Worm (Caenorhabditis elegans) whole organism, late embryonic: ENCODE data around the gene Y62F5A.12.
A peak's percentile ranks its signal among the peaks of the same experiment; 100 is the strongest.

Experiments used
- C08G9.2 ChIP-seq: sonication (generic microtip); optimal IDR thresholded peaks from 2 replicates; lab custom pipeline; 2016; ENCODE audit warnings: mild to moderate bottlenecking, missing genetic modification characterization, moderate library complexity, missing compliant biosample characterization
- K02D7.2 ChIP-seq: sonication (generic microtip); optimal IDR thresholded peaks from 2 replicates; lab custom pipeline; 2017; ENCODE audit warnings: mild to moderate bottlenecking, missing genetic modification characterization, missing compliant biosample characterization
- K09A11.1 ChIP-seq: sonication (generic microtip); optimal IDR thresholded peaks from 2 replicates; lab custom pipeline; 2017; ENCODE audit warnings: antibody characterized with exemption, mild to moderate bottlenecking, missing genetic modification characterization, missing compliant biosample characterization; ENCODE audit not compliant: insufficient read depth
- T23F11.4 ChIP-seq: fragments of 200-800 bp; sonication (Bioruptor generic); optimal IDR thresholded peaks from 2 replicates; lab custom pipeline; 2018; ENCODE audit warnings: mild to moderate bottlenecking, missing genetic modification characterization, missing compliant biosample characterization
- ama-1 ChIP-seq: fragments of 150-350 bp; optimal IDR thresholded peaks from 2 replicates; lab custom pipeline; 2014
- ceh-18 ChIP-seq: sonication (generic microtip); optimal IDR thresholded peaks from 2 replicates; lab custom pipeline; 2016; ENCODE audit warnings: missing genetic modification characterization, missing compliant biosample characterization
- ceh-24 ChIP-seq: sonication (generic microtip); optimal IDR thresholded peaks from 2 replicates; lab custom pipeline; 2016; ENCODE audit warnings: mild to moderate bottlenecking, missing genetic modification characterization, missing compliant biosample characterization
- ceh-31 ChIP-seq: sonication (generic microtip); optimal IDR thresholded peaks from 2 replicates; lab custom pipeline; 2016; ENCODE audit warnings: missing genetic modification characterization, missing compliant biosample characterization
- ceh-34 ChIP-seq: sonication (generic microtip); optimal IDR thresholded peaks from 2 replicates; lab custom pipeline; 2016; ENCODE audit warnings: mild to moderate bottlenecking, missing genetic modification characterization, missing compliant biosample characterization
- ceh-6 ChIP-seq: fragments of 200-800 bp; sonication (Bioruptor generic); optimal IDR thresholded peaks from 2 replicates; lab custom pipeline; 2018; ENCODE audit warnings: mild to moderate bottlenecking, missing genetic modification characterization, missing compliant biosample characterization
- ceh-9 ChIP-seq: sonication (generic microtip); optimal IDR thresholded peaks from 2 replicates; lab custom pipeline; 2016; ENCODE audit warnings: mild to moderate bottlenecking, missing genetic modification characterization, inconsistent platforms, missing compliant biosample characterization
- che-1 ChIP-seq: sonication (generic microtip); optimal IDR thresholded peaks from 2 replicates; lab custom pipeline; 2016; ENCODE audit warnings: mild to moderate bottlenecking, missing genetic modification characterization, missing compliant biosample characterization
- dve-1 ChIP-seq: sonication (generic microtip); optimal IDR thresholded peaks from 2 replicates; lab custom pipeline; 2017; ENCODE audit warnings: antibody characterized with exemption, mild to moderate bottlenecking, missing genetic modification characterization, missing compliant biosample characterization
- elt-2 ChIP-seq: sonication (generic microtip); optimal IDR thresholded peaks from 2 replicates; lab custom pipeline; 2016; ENCODE audit warnings: missing genetic modification reagents, missing genetic modification characterization, missing compliant biosample characterization
- ets-4 ChIP-seq: sonication (generic microtip); optimal IDR thresholded peaks from 2 replicates; lab custom pipeline; 2016; ENCODE audit warnings: missing genetic modification characterization, missing compliant biosample characterization
- eyg-1 ChIP-seq: sonication (generic microtip); optimal IDR thresholded peaks from 2 replicates; lab custom pipeline; 2016; ENCODE audit warnings: missing genotype, missing genetic modification characterization, missing compliant biosample characterization
- fax-1 ChIP-seq: sonication (generic microtip); optimal IDR thresholded peaks from 2 replicates; lab custom pipeline; 2016; ENCODE audit warnings: missing genotype, missing genetic modification characterization, missing compliant biosample characterization
- fkh-10 ChIP-seq: fragments of 150-350 bp; optimal IDR thresholded peaks from 2 replicates; lab custom pipeline; 2014; ENCODE audit warnings: missing biosample characterization, missing genetic modification reagents, missing genetic modification characterization
- fkh-6 ChIP-seq: sonication (generic microtip); optimal IDR thresholded peaks from 2 replicates; lab custom pipeline; 2016; ENCODE audit warnings: missing genetic modification characterization, missing compliant biosample characterization
- gmeb-2 ChIP-seq: sonication (generic microtip); optimal IDR thresholded peaks from 2 replicates; lab custom pipeline; 2016; ENCODE audit warnings: missing genetic modification characterization, inconsistent platforms, missing compliant biosample characterization
- hlh-15 ChIP-seq: sonication (generic microtip); optimal IDR thresholded peaks from 2 replicates; lab custom pipeline; 2016; ENCODE audit warnings: missing genetic modification characterization, missing compliant biosample characterization
- hlh-30 ChIP-seq: sonication (generic microtip); optimal IDR thresholded peaks from 2 replicates; lab custom pipeline; 2017; ENCODE audit warnings: antibody characterized with exemption, missing genetic modification characterization, missing compliant biosample characterization; ENCODE audit not compliant: insufficient read depth
- hlh-8 ChIP-seq: sonication (generic microtip); optimal IDR thresholded peaks from 2 replicates; lab custom pipeline; 2016; ENCODE audit warnings: missing genotype, missing genetic modification characterization, missing compliant biosample characterization
- madf-2 ChIP-seq: sonication (generic microtip); optimal IDR thresholded peaks from 2 replicates; lab custom pipeline; 2017; ENCODE audit warnings: missing genetic modification characterization, missing compliant biosample characterization
- pag-3 ChIP-seq: sonication (generic microtip); optimal IDR thresholded peaks from 2 replicates; lab custom pipeline; 2016; ENCODE audit warnings: missing compliant biosample characterization, missing genetic modification characterization, borderline replicate concordance
- ref-2 ChIP-seq: sonication (generic microtip); optimal IDR thresholded peaks from 2 replicates; lab custom pipeline; 2016; ENCODE audit warnings: missing genetic modification characterization, missing compliant biosample characterization
- sdc-2 ChIP-seq: sonication (generic microtip); optimal IDR thresholded peaks from 2 replicates; lab custom pipeline; 2016; ENCODE audit warnings: missing genotype, missing genetic modification characterization, missing compliant biosample characterization
- syd-9 ChIP-seq: sonication (generic microtip); optimal IDR thresholded peaks from 2 replicates; lab custom pipeline; 2016; ENCODE audit warnings: mild to moderate bottlenecking, missing genetic modification characterization, moderate library complexity, missing compliant biosample characterization
- tbx-2 ChIP-seq: sonication (generic microtip); optimal IDR thresholded peaks from 2 replicates; lab custom pipeline; 2016; ENCODE audit warnings: missing genetic modification characterization, missing compliant biosample characterization
- tbx-7 ChIP-seq: sonication (generic microtip); optimal IDR thresholded peaks from 2 replicates; lab custom pipeline; 2016; ENCODE audit warnings: missing genotype, missing genetic modification characterization, missing compliant biosample characterization
- ttx-3 ChIP-seq: sonication (generic microtip); optimal IDR thresholded peaks from 2 replicates; lab custom pipeline; 2016; ENCODE audit warnings: missing genetic modification reagents, missing genetic modification characterization, missing compliant biosample characterization
- unc-3 ChIP-seq, 2 experiments: fragments of 200-800 bp in 1 of 2; sonication (Bioruptor generic) in 1 of 2; sonication (generic microtip) in 1 of 2; conservative IDR thresholded peaks in 1 of 2; optimal IDR thresholded peaks in 1 of 2; 2 replicates each; pipeline versions ENCODE4 v1.3.6 to Lab custom; 2016 to 2022; ENCODE audit warnings: missing compliant biosample characterization in 2 of 2, missing genetic modification characterization in 2 of 2, missing genetic modification reagents in 1 of 2
- unc-55 ChIP-seq: sonication (generic microtip); optimal IDR thresholded peaks from 2 replicates; lab custom pipeline; 2017; ENCODE audit warnings: missing biosample characterization, missing genetic modification reagents, missing genetic modification characterization
- unc-86 ChIP-seq: sonication (generic microtip); optimal IDR thresholded peaks from 2 replicates; lab custom pipeline; 2016; ENCODE audit warnings: missing genetic modification characterization, missing compliant biosample characterization
- zip-5 ChIP-seq: sonication (generic microtip); optimal IDR thresholded peaks from 2 replicates; lab custom pipeline; 2016; ENCODE audit warnings: missing genetic modification characterization, missing compliant biosample characterization
- ztf-16 ChIP-seq: sonication (generic microtip); optimal IDR thresholded peaks from 2 replicates; lab custom pipeline; 2017; ENCODE audit warnings: missing genetic modification characterization, missing compliant biosample characterization

The Y62F5A.12 gene

DNA sequence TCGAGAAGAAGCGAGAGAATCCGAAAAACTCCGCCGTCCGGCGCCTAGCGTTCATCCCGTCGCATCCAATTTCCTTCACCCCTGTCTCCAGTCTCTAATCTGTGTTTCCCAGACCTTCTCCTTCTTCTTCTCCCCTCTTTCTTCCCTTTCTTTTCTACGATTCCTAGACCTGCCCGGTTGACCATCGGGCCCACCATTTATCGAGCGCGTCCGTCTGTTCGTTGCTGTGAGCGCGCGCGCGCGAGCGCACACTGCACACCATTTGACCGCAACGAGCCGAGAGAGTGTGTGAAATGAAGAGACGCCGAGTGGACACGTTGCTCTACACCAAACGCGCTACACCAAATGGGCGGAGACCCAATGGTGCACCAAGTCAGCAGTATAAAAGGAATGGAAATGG, 2.8 kb upstream of the Y62F5A.12 start (continued):
- TF ChIP-seq ceh-34 (tag; lab: Kevin White, UChicago) (peak; percentile 78), ztf-16 (tag; lab: Kevin White, UChicago) (no peak), unc-86 (tag; lab: Kevin White, UChicago) (no peak), dve-1 (tag; lab: Kevin White, UChicago) (no peak), fkh-10 (GFP tag; lab: Kevin White, UChicago) (no peak), eyg-1 (tag; lab: Kevin White, UChicago) (peak; percentile 60), ceh-24 (tag; lab: Kevin White, UChicago) (no peak), ets-4 (tag; lab: Kevin White, UChicago) (no peak), hlh-15 (tag; lab: Kevin White, UChicago) (no peak), che-1 (no peak), K02D7.2 (no peak)

DNA sequence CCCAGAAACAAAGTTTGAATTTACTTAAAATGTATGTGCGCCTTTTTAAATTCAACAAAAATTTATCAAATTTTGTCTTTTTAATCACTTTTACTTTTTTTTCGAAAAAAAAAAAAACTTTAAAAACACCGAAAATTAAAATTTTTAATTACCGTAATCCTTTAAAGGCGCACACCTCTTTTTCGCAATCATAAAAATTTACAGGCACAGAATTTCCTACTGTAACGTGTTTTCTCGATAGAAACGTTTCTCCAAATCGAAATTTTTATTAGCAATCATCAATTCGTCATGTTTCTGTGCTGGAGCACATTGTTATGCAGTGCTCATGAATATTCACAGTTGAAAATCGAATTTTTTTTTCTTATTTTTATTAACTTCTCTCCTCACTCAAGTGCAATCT, 2.2 kb upstream of the Y62F5A.12 start:
- TF ChIP-seq pag-3 (no peak), ceh-18 (tag; lab: Kevin White, UChicago) (no peak), unc-3 (GFP tag; conservative IDR thresholded peaks at IDR 0.05; lab: Robert Waterston, UW) (no peak), unc-3 (tag; optimal IDR thresholded peaks at IDR 0.05; lab: Kevin White, UChicago) (no peak), ama-1 (lab: Kevin White, UChicago) (no peak)

DNA sequence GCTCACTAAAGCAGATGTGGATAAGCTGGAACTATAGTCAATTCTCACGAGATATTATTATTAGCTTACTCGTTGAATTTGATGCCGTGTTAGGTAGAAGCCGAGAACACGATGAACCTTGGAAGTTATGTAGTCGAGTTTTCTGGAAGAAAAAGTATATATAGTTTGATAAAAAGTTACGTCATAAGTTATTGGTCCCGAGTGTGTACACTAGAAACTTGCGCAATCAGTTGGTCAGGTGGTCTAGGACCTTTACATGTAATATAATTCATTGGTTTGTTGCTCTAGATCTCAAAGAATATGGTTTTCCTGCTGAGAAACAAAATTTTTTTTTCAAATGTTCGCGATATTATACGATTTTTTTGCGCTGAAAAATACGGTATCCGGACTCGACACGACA, 1.6 kb upstream of the Y62F5A.12 start:
- no peak for TF ChIP-seq hlh-8 (tag; lab: Kevin White, UChicago)
- peak; percentile 43 for TF ChIP-seq elt-2
- TF ChIP-seq, all 69 proteins: peak for 1

DNA sequence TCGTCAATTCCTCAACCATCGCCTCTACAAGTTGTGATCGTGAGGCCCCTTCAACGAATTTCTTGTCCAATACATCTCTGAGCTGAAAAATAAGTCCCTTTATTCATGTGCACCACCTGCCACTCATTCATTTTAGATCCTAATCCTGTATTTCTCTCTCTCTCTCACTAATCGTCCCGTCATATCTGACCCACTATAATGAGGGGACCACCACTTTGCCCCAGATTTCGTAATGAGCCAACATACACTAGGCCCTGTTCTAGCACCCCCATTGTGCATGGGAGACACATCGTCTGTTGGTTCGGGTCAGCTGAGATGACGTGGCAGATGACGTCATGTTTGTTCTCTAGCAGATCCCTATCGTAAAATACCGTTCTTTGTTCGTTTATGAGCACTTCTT, 1.1 kb upstream of the Y62F5A.12 start:
- peak; percentile 48 for TF ChIP-seq tbx-2 (tag; lab: Kevin White, UChicago)
- peak; percentile 42 for TF ChIP-seq ceh-31 (tag; lab: Kevin White, UChicago)
- TF ChIP-seq fkh-6 (tag; lab: Kevin White, UChicago) = no peak
- TF ChIP-seq K09A11.1 (tag; lab: Kevin White, UChicago) = no peak
- TF ChIP-seq gmeb-2 (tag; lab: Kevin White, UChicago) = peak; percentile 4
- peak; percentile 36 for TF ChIP-seq sdc-2 (tag; lab: Kevin White, UChicago)
- TF ChIP-seq ref-2 (tag; lab: Kevin White, UChicago) = peak; percentile 68
- TF ChIP-seq, all 69 proteins: peak for 5

DNA sequence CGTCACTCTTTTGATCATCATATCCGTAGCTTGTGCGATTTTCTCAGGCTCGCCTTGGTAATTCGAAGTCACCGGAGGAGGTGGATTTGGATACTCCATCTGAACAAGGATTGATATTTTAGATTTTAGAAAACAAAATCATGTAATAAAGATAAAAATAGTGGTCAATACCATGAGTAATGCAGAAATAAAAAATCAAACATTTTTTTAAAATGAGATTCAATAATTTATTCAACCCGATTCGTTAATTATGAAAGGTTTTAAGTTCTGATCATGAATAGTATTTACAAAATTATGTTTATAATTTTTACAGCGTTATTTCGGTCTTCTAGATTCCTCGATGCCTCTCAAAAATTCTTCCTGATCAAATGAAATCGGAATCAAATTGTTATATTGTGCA, 563 bp downstream of the Y62F5A.12 start, which contains the start of gene mdt-8:
Gene mdt-8, minus strand, starts transcription at position 101 of the 400 bp plus-strand sequence.
- TF ChIP-seq che-1 = no peak
- TF ChIP-seq unc-55 (GFP tag; lab: Kevin White, UChicago) = no peak
- TF ChIP-seq hlh-30 (tag; lab: Kevin White, UChicago) = no peak
- TF ChIP-seq T23F11.4 (GFP tag; lab: Kevin White, UChicago) = no peak
- no peak for TF ChIP-seq K02D7.2
- TF ChIP-seq fax-1 (tag; lab: Kevin White, UChicago) = no peak
- no peak for TF ChIP-seq elt-2
- TF ChIP-seq zip-5 = no peak
- TF ChIP-seq ttx-3 (tag; lab: Kevin White, UChicago) = no peak
- no peak for TF ChIP-seq C08G9.2 (tag; lab: Kevin White, UChicago)
- no peak for TF ChIP-seq dve-1 (tag; lab: Kevin White, UChicago)
- no peak for TF ChIP-seq tbx-7
- no peak for TF ChIP-seq ceh-9 (tag; lab: Kevin White, UChicago)
- TF ChIP-seq syd-9 (tag; lab: Kevin White, UChicago) = no peak
- TF ChIP-seq ceh-6 (GFP tag; lab: Kevin White, UChicago) = no peak
- no peak for TF ChIP-seq madf-2 (tag; lab: Kevin White, UChicago)
- TF ChIP-seq, all 69 proteins: peak for 0
